Fruit fly (Drosophila melanogaster): ENCODE measurements around the gene Bsg.

Bsg gene

DNA sequence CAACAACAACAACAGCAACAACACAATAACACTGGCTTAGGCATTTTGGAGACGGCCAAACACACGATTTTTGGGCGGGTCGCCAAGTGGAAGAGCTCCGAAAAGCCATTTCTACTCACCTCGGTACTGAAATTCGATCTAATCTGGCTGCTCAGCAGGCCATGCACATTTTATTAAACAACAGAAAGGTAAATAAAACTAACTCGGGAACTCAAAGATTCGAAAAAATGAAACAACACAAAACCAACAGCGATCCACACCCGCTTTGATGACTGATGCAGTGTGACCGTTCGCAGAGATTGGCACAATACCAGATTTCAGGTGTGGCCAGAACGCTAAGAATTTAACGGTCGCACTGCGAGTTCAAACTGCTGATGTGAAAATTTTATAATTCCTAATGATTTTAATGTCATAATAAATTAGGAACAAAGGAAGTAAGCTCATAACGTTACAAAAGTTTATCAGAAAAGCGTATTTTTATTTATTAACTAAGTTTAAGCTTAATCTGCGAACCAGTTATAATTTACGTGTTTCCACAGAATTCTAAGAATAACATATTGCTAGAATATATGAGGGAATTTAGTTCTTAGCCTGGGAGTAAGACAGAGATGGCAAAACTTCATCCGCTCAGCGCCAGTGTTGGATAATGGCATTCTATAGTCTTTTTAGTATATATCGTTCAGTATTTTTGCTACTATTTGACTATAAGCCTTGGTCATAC is 368 bp upstream of the Bsg start, which contains the start of gene Mcr:
Gene Mcr (minus strand): TSS at position 291 of the 721 bp plus-strand sequence.
- TF ChIP-seq pan (optimal IDR thresholded peaks at IDR 0.05) = no peak
- no peak for TF ChIP-seq EcR (GFP tag; optimal IDR thresholded peaks at IDR 0.05)
- no peak for TF ChIP-seq usp (GFP tag; optimal IDR thresholded peaks at IDR 0.05)
- no peak for TF ChIP-seq Dll (optimal IDR thresholded peaks at IDR 0.05)
- TF ChIP-seq psq (optimal IDR thresholded peaks at IDR 0.05) = no peak
- TF ChIP-seq CG8478 (optimal IDR thresholded peaks at IDR 0.05) = no peak

DNA sequence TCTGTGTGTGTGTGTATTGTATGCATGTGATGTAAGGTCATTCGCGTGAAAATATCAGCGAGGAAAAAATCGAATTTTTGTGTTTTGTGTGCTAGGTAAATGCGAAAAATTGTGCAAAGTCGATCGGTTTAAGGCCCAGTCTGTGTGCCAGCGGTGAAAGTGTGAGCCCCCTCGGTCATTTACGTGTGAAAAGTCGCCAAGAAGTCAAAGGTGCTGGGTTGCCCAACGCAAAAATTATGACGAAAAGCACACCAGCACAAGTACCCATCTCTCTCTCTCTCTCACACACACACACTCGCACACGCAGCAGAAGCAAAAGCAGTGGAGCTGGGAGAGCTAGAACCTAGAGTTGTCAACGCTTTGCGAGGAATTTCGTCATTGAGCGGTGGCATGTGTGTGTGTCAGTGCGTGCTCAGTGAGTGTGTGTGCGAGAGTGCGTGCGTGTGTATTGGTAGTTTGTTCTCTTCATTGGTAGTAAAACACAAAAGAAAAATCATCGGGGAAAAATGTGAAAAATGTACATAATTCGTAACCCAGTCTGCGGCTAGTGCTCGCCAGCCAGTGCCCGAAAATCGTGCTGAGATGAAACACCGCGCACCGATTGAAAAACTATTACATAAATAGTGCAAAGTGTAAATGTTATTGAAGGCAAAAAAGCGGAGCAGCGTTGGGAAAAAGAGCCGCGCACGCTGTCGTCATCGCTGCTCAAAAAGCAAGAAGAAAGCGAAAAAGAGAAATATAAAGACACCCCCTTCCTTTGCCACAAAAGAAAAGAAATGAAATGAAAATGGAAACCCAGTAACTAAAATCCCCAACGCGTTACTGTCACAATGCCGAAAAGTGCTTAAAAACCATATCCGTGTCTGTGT is 441 bp downstream of the Bsg start:
- no peak for TF ChIP-seq pan (optimal IDR thresholded peaks at IDR 0.05)
- no peak for TF ChIP-seq psq (optimal IDR thresholded peaks at IDR 0.05)
- TF ChIP-seq EcR (GFP tag; optimal IDR thresholded peaks at IDR 0.05) = peak in 1 of 2 experiments; percentile 68
- TF ChIP-seq usp (GFP tag; optimal IDR thresholded peaks at IDR 0.05) = no peak
- peak; percentile 63 for TF ChIP-seq CG8478 (optimal IDR thresholded peaks at IDR 0.05)
- no peak for TF ChIP-seq Dll (optimal IDR thresholded peaks at IDR 0.05)

DNA sequence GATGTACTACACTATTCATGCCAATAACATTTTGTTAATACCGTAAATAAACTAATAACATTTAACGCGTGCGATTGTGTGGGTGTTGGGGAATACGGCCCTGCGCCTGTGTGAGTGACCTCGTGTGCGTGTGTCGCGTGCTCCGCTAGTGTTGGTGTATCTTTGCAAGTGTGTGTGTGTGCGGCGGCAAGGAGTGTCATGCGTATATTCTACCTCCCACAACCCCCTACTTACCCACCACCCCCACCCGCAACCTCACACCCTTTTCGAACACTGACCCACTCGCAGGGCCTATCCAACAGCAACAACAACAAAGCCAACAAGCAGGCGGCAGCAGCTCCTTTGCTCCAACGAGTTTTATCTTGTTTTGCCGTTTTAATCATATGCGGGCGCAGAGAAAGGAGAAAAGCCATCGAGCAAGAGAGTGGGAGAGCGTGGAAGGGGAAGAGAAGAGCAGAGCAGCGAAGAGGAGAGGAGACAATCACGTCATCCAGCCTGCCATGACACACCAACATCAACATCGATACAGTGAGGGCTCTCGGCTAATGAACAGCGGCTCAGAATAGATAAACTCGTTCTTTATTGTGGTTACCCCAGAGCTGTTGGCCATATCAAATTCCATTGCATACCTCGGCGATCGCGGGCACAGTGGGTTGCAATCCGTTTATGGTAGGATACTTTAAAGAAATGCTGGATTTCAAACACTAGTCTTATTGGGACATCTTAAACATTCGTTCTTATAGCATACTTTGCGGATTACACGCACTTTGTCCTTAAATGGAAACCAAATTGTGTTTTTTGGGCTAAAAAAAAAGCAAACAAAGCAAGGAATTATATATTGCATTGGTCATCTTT is 1.4 kb downstream of the Bsg start:
- TF ChIP-seq CG8478 (optimal IDR thresholded peaks at IDR 0.05) (no peak), psq (optimal IDR thresholded peaks at IDR 0.05) (no peak), EcR (GFP tag; optimal IDR thresholded peaks at IDR 0.05) (no peak), usp (GFP tag; optimal IDR thresholded peaks at IDR 0.05) (no peak), Dll (optimal IDR thresholded peaks at IDR 0.05) (no peak), pan (optimal IDR thresholded peaks at IDR 0.05) (no peak)

DNA sequence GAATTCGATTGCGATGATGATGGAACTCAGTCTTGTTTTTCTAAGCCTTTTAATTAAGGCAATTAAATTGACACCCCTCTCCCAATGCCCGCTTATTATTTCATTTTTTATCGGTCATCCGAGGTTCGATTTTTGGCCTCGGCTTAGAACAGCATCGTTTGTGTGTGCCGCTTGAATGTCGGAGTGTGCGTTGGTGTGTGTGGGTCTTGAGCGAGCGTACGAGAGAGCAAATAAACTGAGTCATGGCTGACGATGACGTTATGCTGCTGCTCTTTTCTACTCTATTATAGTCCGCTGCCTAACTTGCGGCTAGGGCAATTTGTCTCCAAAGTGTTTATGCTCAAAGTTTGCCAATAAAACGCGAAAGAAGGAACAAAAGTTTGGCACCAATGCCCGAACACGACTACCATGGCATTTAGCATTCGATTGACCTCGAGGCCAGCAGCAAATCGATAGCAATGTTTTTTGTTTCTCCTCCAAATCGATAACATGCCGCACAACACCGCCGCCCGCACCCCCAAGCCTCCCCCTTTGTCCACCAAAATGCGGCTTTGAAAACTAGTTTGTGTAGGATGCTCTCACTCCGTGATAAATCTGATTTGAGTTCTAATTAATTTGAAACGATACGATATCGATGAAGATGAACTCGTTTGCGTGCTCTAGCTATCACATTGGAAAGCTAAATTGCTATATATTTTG is 2.4 kb downstream of the Bsg start:
- TF ChIP-seq psq (optimal IDR thresholded peaks at IDR 0.05) (no peak), Dll (optimal IDR thresholded peaks at IDR 0.05) (no peak), EcR (GFP tag; optimal IDR thresholded peaks at IDR 0.05) (no peak), pan (optimal IDR thresholded peaks at IDR 0.05) (no peak), usp (GFP tag; optimal IDR thresholded peaks at IDR 0.05) (no peak), CG8478 (optimal IDR thresholded peaks at IDR 0.05) (no peak)

DNA sequence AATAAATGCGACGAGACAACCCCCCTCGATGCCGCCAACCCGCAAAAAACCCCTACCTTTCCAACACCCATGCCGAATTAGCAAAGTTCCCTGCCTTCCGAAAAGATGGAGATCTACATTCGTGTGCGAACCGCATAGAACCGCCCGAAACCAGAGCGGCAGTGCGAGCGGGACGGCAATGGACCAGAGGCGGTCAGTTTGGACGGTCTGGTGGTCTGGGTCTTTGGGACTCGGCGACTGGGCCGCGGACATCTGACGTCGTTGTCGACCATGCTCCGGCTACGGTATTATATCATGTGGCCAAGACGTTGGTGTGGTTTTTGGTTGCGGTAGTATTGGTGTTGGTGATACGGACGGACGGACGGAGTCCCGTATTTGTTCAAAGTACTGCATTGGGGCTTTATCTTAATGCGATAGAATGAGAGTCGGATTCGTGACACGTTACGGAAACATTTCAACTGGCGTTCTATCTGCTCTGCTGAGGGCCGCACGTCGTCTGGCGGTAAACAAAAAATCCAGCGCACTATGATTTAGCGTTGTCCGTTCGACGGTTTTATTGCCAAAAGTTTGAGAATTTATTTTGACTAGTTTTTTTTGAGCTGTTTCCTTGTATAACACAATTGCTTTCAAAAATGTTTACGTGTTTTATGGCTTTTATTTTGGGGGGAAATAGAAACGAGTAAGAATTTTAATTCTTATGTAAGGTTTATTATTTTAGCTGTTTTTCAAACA is 3.7 kb downstream of the Bsg start:
- TF ChIP-seq psq (optimal IDR thresholded peaks at IDR 0.05) = no peak
- TF ChIP-seq usp (GFP tag; optimal IDR thresholded peaks at IDR 0.05) = no peak
- no peak for TF ChIP-seq CG8478 (optimal IDR thresholded peaks at IDR 0.05)

DNA sequence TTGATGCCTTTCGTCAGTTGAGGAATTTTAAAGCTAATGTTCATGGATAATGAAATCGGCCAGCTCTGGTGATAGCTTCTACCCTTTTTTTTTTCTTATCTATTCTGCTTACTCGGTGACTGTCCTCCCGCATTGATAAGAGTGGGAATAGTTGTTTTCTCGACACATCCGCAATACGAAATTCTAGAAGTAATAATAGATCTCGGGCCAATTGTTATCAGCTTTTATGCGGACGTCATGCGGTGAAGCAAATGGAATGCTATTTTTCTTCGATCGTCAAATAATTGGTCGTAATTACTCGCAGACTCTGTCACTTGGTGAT is 4.2 kb downstream of the Bsg start:
- TF ChIP-seq pan (optimal IDR thresholded peaks at IDR 0.05) = no peak
- TF ChIP-seq CG8478 (optimal IDR thresholded peaks at IDR 0.05) = no peak
- no peak for TF ChIP-seq EcR (GFP tag; optimal IDR thresholded peaks at IDR 0.05)
- TF ChIP-seq Dll (optimal IDR thresholded peaks at IDR 0.05) = no peak
- no peak for TF ChIP-seq psq (optimal IDR thresholded peaks at IDR 0.05)
- TF ChIP-seq usp (GFP tag; optimal IDR thresholded peaks at IDR 0.05) = no peak

DNA sequence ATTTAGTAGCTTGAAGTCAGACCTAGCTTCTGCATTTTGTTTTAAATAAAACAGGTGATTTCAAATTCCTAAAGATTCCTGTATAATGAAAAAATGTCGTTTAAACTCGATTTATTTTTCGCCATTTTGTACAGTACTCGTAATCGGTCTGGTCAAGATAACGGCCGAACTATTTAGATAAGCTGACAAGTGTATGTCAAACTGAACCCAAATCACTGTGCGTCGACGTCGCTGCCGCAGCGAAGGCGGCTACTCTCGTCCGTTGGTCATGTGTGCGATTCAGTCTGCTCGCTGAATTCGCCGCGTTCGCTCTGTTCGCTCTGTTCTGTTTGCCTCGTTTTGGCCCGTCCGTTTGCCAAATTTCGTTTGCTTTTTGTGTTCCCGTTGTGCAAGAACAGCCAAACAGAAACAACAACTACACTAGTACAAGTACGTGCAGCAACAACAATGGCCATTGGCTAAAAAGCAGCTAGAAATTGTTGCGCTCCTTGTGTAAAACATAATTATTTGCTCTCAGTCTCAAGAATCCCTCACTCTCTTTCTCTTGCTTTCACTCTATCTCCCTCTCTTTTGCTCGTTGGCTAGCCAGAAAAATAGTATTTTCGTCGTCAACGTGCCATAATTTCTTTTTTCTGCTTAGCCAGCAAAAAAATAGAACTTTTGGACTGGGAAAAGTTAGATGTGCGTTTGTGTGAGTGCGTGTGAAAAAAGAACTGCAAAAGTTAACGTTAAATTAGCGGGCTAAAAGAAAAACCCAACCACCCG is 5.0 kb downstream of the Bsg start:
- TF ChIP-seq usp (GFP tag; optimal IDR thresholded peaks at IDR 0.05) (no peak), Dll (optimal IDR thresholded peaks at IDR 0.05) (no peak), CG8478 (optimal IDR thresholded peaks at IDR 0.05) (no peak), EcR (GFP tag; optimal IDR thresholded peaks at IDR 0.05) (no peak), psq (optimal IDR thresholded peaks at IDR 0.05) (no peak), pan (optimal IDR thresholded peaks at IDR 0.05) (no peak)

DNA sequence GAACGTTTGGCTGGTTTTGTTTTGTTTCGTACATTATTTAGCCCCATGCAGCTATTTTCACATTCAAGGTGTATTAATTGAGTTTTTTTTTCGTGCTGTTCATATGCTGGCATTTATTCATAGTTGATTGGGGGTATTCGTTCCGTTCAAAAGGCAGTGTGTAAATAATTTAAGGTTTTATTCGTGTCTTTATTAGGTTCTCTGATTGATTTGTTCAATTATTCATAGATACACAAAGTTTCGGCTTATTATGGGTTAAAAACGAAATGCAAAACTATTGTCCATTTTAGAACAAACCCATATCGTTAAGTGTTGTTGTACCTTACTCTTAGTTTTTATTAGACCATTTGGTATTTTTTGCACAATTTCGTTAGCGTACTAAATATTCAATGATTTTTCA is 8.2 kb downstream of the Bsg start:
- TF ChIP-seq Dll (optimal IDR thresholded peaks at IDR 0.05) = no peak
- TF ChIP-seq EcR (GFP tag; optimal IDR thresholded peaks at IDR 0.05) = no peak
- no peak for TF ChIP-seq CG8478 (optimal IDR thresholded peaks at IDR 0.05)
- no peak for TF ChIP-seq psq (optimal IDR thresholded peaks at IDR 0.05)
- no peak for TF ChIP-seq pan (optimal IDR thresholded peaks at IDR 0.05)
- TF ChIP-seq usp (GFP tag; optimal IDR thresholded peaks at IDR 0.05) = no peak

DNA sequence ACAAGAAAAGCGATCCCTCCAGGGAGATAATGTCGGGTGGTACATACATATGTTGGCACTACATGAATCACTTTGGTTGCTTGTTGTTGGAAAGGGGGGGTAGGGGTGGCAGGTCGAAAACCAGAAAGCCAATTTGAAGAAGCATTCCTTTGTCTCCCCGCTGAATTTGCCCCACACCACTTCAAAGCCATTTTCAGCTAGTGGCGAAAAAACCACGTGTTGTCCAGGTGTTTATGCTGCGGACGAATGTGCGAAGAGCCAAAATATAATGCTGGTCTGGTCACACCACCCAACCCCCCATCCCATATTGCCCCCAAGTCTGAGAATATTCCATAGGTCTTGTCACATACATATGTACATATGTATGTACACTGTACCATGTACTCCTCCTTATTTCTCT is 8.7 kb downstream of the Bsg start:
- no peak for TF ChIP-seq CG8478 (optimal IDR thresholded peaks at IDR 0.05)
- TF ChIP-seq pan (optimal IDR thresholded peaks at IDR 0.05) = no peak
- TF ChIP-seq psq (optimal IDR thresholded peaks at IDR 0.05) = no peak
- TF ChIP-seq Dll (optimal IDR thresholded peaks at IDR 0.05) = no peak
- no peak for TF ChIP-seq EcR (GFP tag; optimal IDR thresholded peaks at IDR 0.05)
- TF ChIP-seq usp (GFP tag; optimal IDR thresholded peaks at IDR 0.05) = no peak

Data from whole organism.